Worm (Caenorhabditis elegans): Measurements from ENCODE around the gene W09C2.7.

DNA sequence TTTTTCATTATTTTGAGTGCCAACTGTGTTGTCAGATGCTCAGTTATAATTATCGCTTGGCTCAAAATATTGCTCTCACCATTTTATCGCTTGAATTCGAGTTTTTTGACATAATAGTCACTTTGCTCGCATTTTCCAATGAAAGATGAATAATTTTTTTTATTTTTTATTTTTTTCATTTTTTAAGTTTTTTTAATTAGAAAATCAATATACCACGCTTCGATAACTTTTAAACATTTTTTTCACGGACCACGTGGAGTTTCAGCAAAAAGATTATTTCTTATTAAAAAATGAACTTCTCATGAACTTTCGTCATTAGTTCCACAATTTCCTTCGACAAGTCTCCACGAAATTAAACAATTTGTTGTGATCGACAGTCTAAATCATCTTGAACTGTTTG, 7.5 kb downstream of the W09C2.7 start, which contains the start of gene elt-1:
- TF ChIP-seq him-1 (tag; optimal IDR thresholded peaks at IDR 0.05) (no peak), dao-5 (tag; optimal IDR thresholded peaks at IDR 0.05) (no peak), W03F9.2 (tag; optimal IDR thresholded peaks at IDR 0.05) (no peak)
